Fruit fly (Drosophila melanogaster) whole organism, prepupa: ENCODE data around the gene CG33177.

Experiments used
- CG31627 ChIP-seq: fragments of 200-800 bp; sonication (Bioruptor generic); optimal IDR thresholded peaks from 3 replicates; lab custom pipeline; 2016; ENCODE audit warnings: missing biosample characterization, missing genetic modification characterization
- CG8632 ChIP-seq: fragments of 200-800 bp; sonication (Bioruptor generic); optimal IDR thresholded peaks from 3 replicates; lab custom pipeline; 2016; ENCODE audit warnings: missing biosample characterization, missing genetic modification characterization
- Eip75B ChIP-seq: fragments of 200-800 bp; sonication (Bioruptor generic); optimal IDR thresholded peaks from 3 replicates; lab custom pipeline; 2016; ENCODE audit warnings: missing biosample characterization, missing genetic modification characterization

- TF ChIP-seq CG31627 (peak; percentile 13), Eip75B (GFP tag; lab: Kevin White, UChicago) (peak; percentile 8), CG8632 (GFP tag; lab: Kevin White, UChicago) (no peak)
These were observed 9.2 kb downstream of the CG33177 start for dm6 chrX:15090371-15090770.
